Fruit fly (Drosophila melanogaster) whole organism, embryonic: ENCODE results near the gene CG18586.
A peak's percentile ranks its signal among the peaks of the same experiment; 100 is the strongest.

Experiments used
- Abd-B ChIP-seq: fragments of 200-800 bp; sonication (Bioruptor generic); optimal IDR thresholded peaks from 2 replicates; lab custom pipeline; 2018; ENCODE audit warnings: missing biosample characterization, mild to moderate bottlenecking, missing genetic modification characterization, moderate library complexity
- Antp ChIP-seq: fragments of 200-800 bp; sonication (Bioruptor generic); optimal IDR thresholded peaks from 3 replicates; lab custom pipeline; 2016; ENCODE audit warnings: missing biosample characterization, missing genetic modification characterization
- Bteb2 ChIP-seq: fragments of 200-800 bp; sonication (Bioruptor generic); optimal IDR thresholded peaks from 2 replicates; lab custom pipeline; 2016; ENCODE audit warnings: missing biosample characterization, missing genetic modification characterization
- CG10366 ChIP-seq: fragments of 200-800 bp; sonication (Bioruptor generic); IDR thresholded peaks from 2 replicates; pipeline ENCODE4 v1.3.6; 2022; ENCODE audit warnings: missing biosample characterization, missing genetic modification characterization
- CG10959 ChIP-seq: fragments of 200-800 bp; sonication (Bioruptor generic); IDR thresholded peaks from 2 replicates; pipeline ENCODE4 v1.3.6; 2022; ENCODE audit warnings: missing biosample characterization, missing genetic modification characterization
- CG12391 ChIP-seq: fragments of 200-800 bp; sonication (Bioruptor generic); optimal IDR thresholded peaks from 3 replicates; lab custom pipeline; 2018; ENCODE audit warnings: missing biosample characterization, mild to moderate bottlenecking, missing genetic modification characterization, moderate library complexity
- CG14667 ChIP-seq: fragments of 200-800 bp; sonication (Bioruptor generic); IDR thresholded peaks from 2 replicates; pipeline ENCODE4 v1.3.6; 2022; ENCODE audit warnings: missing biosample characterization, missing genetic modification characterization
- CG15514 ChIP-seq: fragments of 200-800 bp; sonication (Bioruptor generic); optimal IDR thresholded peaks from 3 replicates; lab custom pipeline; 2017; ENCODE audit warnings: missing biosample characterization, missing genetic modification characterization, mild to moderate bottlenecking, moderate library complexity, missing genetic modification reagents
- CG17186 ChIP-seq: fragments of 200-800 bp; sonication (Bioruptor generic); optimal IDR thresholded peaks from 3 replicates; lab custom pipeline; 2017; ENCODE audit warnings: missing biosample characterization, missing genetic modification reagents, missing genetic modification characterization
- CG18262 ChIP-seq: fragments of 200-800 bp; optimal IDR thresholded peaks from 3 replicates; lab custom pipeline; 2019; ENCODE audit warnings: missing biosample characterization, mild to moderate bottlenecking, missing genetic modification characterization, moderate library complexity
- CG18599 ChIP-seq: fragments of 200-800 bp; sonication (Bioruptor generic); optimal IDR thresholded peaks from 3 replicates; lab custom pipeline; 2017; ENCODE audit warnings: missing biosample characterization, missing genetic modification characterization, mild to moderate bottlenecking, moderate library complexity, missing genetic modification reagents
- CG2116 ChIP-seq: fragments of 200-800 bp; sonication (Bioruptor generic); optimal IDR thresholded peaks from 3 replicates; lab custom pipeline; 2018; ENCODE audit warnings: missing biosample characterization, mild to moderate bottlenecking, missing genetic modification characterization
- CG2712 ChIP-seq: fragments of 200-800 bp; optimal IDR thresholded peaks from 3 replicates; lab custom pipeline; 2019; ENCODE audit warnings: missing biosample characterization, mild to moderate bottlenecking, missing genetic modification characterization, moderate library complexity
- CG31365 ChIP-seq: fragments of 200-800 bp; sonication (Bioruptor generic); optimal IDR thresholded peaks from 2 replicates; lab custom pipeline; 2018; ENCODE audit warnings: missing biosample characterization, mild to moderate bottlenecking, missing genetic modification characterization
- CG3726 ChIP-seq: fragments of 200-800 bp; sonication (Bioruptor generic); IDR thresholded peaks from 3 replicates; pipeline ENCODE4, ENCODE4 v1.3.6; 2022; ENCODE audit warnings: missing biosample characterization, missing genetic modification characterization
- CG8290 ChIP-seq, 3 experiments: fragments of 200-800 bp; sonication (Bioruptor generic); optimal IDR thresholded peaks; 2 replicates each; lab custom pipeline; 2016 to 2019; ENCODE audit warnings: missing biosample characterization in 3 of 3, missing genetic modification characterization in 3 of 3, mild to moderate bottlenecking in 2 of 3, moderate library complexity in 1 of 3
- CG9215 ChIP-seq: fragments of 200-800 bp; sonication (Bioruptor generic); IDR thresholded peaks from 2 replicates; pipeline ENCODE4 v1.3.6; 2022; ENCODE audit warnings: missing biosample characterization, missing genetic modification characterization
- CG9609 ChIP-seq: fragments of 200-800 bp; sonication (Bioruptor generic); optimal IDR thresholded peaks from 3 replicates; lab custom pipeline; 2016; ENCODE audit warnings: missing biosample characterization, missing genetic modification characterization
- CG9727 ChIP-seq: fragments of 200-800 bp; sonication (Bioruptor generic); optimal IDR thresholded peaks from 3 replicates; lab custom pipeline; 2017; ENCODE audit warnings: missing biosample characterization, mild to moderate bottlenecking, missing genetic modification characterization
- Deaf1 ChIP-seq: fragments of 200-800 bp; optimal IDR thresholded peaks from 3 replicates; lab custom pipeline; 2019; ENCODE audit warnings: missing biosample characterization, mild to moderate bottlenecking, missing genetic modification characterization, moderate library complexity
- Dip3 ChIP-seq: fragments of 200-800 bp; sonication (Bioruptor generic); optimal IDR thresholded peaks from 3 replicates; lab custom pipeline; 2016; ENCODE audit warnings: missing biosample characterization, missing genetic modification characterization
- Elba2 ChIP-seq: fragments of 200-800 bp; sonication (Bioruptor generic); optimal IDR thresholded peaks from 3 replicates; lab custom pipeline; 2016; ENCODE audit warnings: missing biosample characterization, missing genetic modification characterization
- HHEX ChIP-seq: fragments of 200-800 bp; sonication (Bioruptor generic); optimal IDR thresholded peaks from 3 replicates; lab custom pipeline; 2017; ENCODE audit warnings: missing biosample characterization, mild to moderate bottlenecking, missing genetic modification characterization, missing genetic modification reagents
- Lhr ChIP-seq: fragments of 200-800 bp; sonication (Bioruptor generic); optimal IDR thresholded peaks from 3 replicates; lab custom pipeline; 2017; ENCODE audit warnings: mild to moderate bottlenecking, missing biosample characterization, missing genetic modification reagents, missing genetic modification characterization
- Neu2 ChIP-seq: fragments of 200-800 bp; sonication (Bioruptor generic); optimal IDR thresholded peaks from 3 replicates; lab custom pipeline; 2016; ENCODE audit warnings: missing biosample characterization, missing genetic modification characterization, borderline replicate concordance
- Oli ChIP-seq: fragments of 200-800 bp; sonication (Bioruptor generic); optimal IDR thresholded peaks from 2 replicates; lab custom pipeline; 2018; ENCODE audit warnings: missing biosample characterization, mild to moderate bottlenecking, missing genetic modification characterization, moderate library complexity
- Side ChIP-seq: fragments of 200-800 bp; sonication (Bioruptor generic); optimal IDR thresholded peaks from 2 replicates; lab custom pipeline; 2016; ENCODE audit warnings: missing biosample characterization, missing genetic modification characterization
- Sin3A ChIP-seq: fragments of >200 bp; optimal IDR thresholded peaks from 2 replicates; lab custom pipeline; 2018
- ac ChIP-seq: fragments of 200-800 bp; sonication (Bioruptor generic); optimal IDR thresholded peaks from 3 replicates; lab custom pipeline; 2017; ENCODE audit warnings: missing biosample characterization, mild to moderate bottlenecking, missing genetic modification characterization
- ara ChIP-seq: fragments of 200-800 bp; sonication (Bioruptor generic); IDR thresholded peaks from 2 replicates; pipeline ENCODE4 v1.3.6; 2022; ENCODE audit warnings: missing biosample characterization, missing genetic modification characterization
- chif ChIP-seq, 2 experiments: fragments of 200-800 bp; sonication (Bioruptor generic); optimal IDR thresholded peaks; 3 replicates each; lab custom pipeline; 2016; ENCODE audit warnings: missing biosample characterization in 2 of 2, missing genetic modification characterization in 2 of 2
- gce ChIP-seq: fragments of 200-800 bp; sonication (Bioruptor generic); IDR thresholded peaks from 3 replicates; pipeline ENCODE4 v1.3.6; 2022; ENCODE audit warnings: missing biosample characterization, missing genetic modification characterization
- gsb-n ChIP-seq: fragments of 200-800 bp; sonication (Bioruptor generic); optimal IDR thresholded peaks from 3 replicates; lab custom pipeline; 2018; ENCODE audit warnings: missing biosample characterization, mild to moderate bottlenecking, missing genetic modification characterization
- knrl ChIP-seq: fragments of 200-800 bp; sonication (Bioruptor generic); IDR thresholded peaks from 3 replicates; pipeline ENCODE4 v1.3.6; 2022; ENCODE audit warnings: missing biosample characterization, missing genetic modification characterization; ENCODE audit not compliant: partially characterized antibody
- lov ChIP-seq, 2 experiments: fragments of 200-800 bp in 1 of 2; fragments of >200 bp in 1 of 2; sonication (Bioruptor generic) in 1 of 2; IDR thresholded peaks in 1 of 2; optimal IDR thresholded peaks in 1 of 2; 2 replicates in 1 of 2; 3 replicates in 1 of 2; pipeline versions ENCODE4 v1.3.6 to Lab custom; 2017 to 2022; ENCODE audit warnings: missing biosample characterization in 1 of 2, missing genetic modification characterization in 1 of 2
- maf-S ChIP-seq: fragments of 200-800 bp; sonication (Bioruptor generic); optimal IDR thresholded peaks from 2 replicates; lab custom pipeline; 2016; ENCODE audit warnings: missing biosample characterization, missing genetic modification characterization
- nmo ChIP-seq: fragments of 200-800 bp; sonication (Bioruptor generic); optimal IDR thresholded peaks from 2 replicates; lab custom pipeline; 2018; ENCODE audit warnings: missing biosample characterization, mild to moderate bottlenecking, missing genetic modification characterization, moderate library complexity
- prd ChIP-seq, 3 experiments: fragments of >200 bp in 2 of 3; fragments of 200-800 bp in 1 of 3; sonication (Bioruptor generic) in 1 of 3; optimal IDR thresholded peaks in 2 of 3; IDR thresholded peaks in 1 of 3; 2 replicates in 2 of 3; 3 replicates in 1 of 3; pipeline versions ENCODE4 v1.3.6 to Lab custom; 2017 to 2022; ENCODE audit warnings: missing biosample characterization in 1 of 3, missing genetic modification characterization in 1 of 3
- psq ChIP-seq: fragments of 200-800 bp; sonication (Bioruptor generic); optimal IDR thresholded peaks from 2 replicates; lab custom pipeline; 2017; ENCODE audit warnings: missing biosample characterization, missing genetic modification characterization
- salm ChIP-seq: fragments of 200-800 bp; sonication (Bioruptor generic); optimal IDR thresholded peaks from 2 replicates; lab custom pipeline; 2018; ENCODE audit warnings: missing biosample characterization, mild to moderate bottlenecking, missing genetic modification characterization
- sens ChIP-seq: fragments of 200-800 bp; sonication (Bioruptor generic); peaks from one replicate; lab custom pipeline; 2016; ENCODE audit warnings: missing biosample characterization, missing genetic modification characterization
- seq ChIP-seq: fragments of 200-800 bp; sonication (Bioruptor generic); IDR thresholded peaks from 2 replicates; pipeline ENCODE4 v1.3.6; 2022; ENCODE audit warnings: missing biosample characterization, missing genetic modification characterization
- shn ChIP-seq: fragments of 200-800 bp; sonication (Bioruptor generic); optimal IDR thresholded peaks from 3 replicates; lab custom pipeline; 2016; ENCODE audit warnings: missing biosample characterization, missing genetic modification characterization
- sr ChIP-seq: fragments of 200-800 bp; sonication (Bioruptor generic); IDR thresholded peaks from 3 replicates; pipeline ENCODE4 v1.3.6; 2022; ENCODE audit warnings: missing biosample characterization, missing genetic modification characterization
- toy ChIP-seq: fragments of 200-800 bp; sonication (Bioruptor generic); IDR thresholded peaks from 2 replicates; pipeline ENCODE4 v1.3.6; 2022; ENCODE audit warnings: missing biosample characterization, missing genetic modification characterization
- trem ChIP-seq: fragments of 200-800 bp; optimal IDR thresholded peaks from 3 replicates; lab custom pipeline; 2019; ENCODE audit warnings: missing biosample characterization, mild to moderate bottlenecking, missing genetic modification characterization, moderate library complexity
- tup ChIP-seq: fragments of 200-800 bp; sonication (Bioruptor generic); optimal IDR thresholded peaks from 2 replicates; lab custom pipeline; 2016; ENCODE audit warnings: missing biosample characterization, mild to moderate bottlenecking, missing genetic modification characterization, moderate library complexity
- yki ChIP-seq: fragments of >200 bp; optimal IDR thresholded peaks from 3 replicates; lab custom pipeline; 2018

Gene CG18586

DNA sequence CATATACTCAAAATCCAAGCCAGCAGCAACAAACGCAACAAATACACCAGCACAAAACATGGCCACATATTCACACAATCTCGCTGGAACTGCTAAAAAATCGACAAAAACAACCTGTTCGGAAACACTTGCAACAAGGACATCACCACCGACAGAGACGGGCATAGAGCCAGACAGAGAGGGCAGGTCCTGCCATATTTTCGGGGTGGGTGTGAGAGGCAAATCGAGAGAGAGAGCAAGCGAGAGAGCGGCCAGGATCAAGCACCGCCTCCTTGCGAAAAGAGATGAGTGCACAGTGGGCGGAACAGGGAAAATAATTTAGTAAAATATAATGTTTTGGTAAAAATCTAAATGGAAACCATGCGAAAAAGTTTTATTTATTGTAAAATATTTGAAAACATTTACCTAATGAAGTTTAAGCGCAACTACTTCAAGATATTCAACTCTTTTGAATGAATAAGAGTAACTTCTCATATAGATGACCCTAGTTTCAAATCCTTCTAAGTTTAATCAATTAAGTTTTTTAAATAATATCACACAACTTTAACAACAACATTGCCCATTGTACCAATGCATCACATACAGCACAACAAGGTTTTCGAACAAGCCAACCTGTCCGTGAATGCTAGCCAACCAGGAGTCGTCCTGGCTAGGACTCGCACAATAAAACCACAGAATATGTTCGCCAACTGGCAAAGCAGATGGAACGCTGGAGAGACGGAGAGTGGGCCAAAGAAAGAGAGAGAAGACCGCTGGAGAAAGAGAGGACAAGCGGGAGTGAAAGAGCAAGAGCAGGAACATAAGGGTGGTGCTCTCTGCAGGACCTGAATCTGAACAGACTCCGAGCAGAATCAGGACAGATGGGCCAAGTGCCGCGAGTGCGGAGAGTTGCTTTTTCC, 8.4 kb downstream of the CG18586 start (continued):
- no peak for TF ChIP-seq toy
- TF ChIP-seq seq (GFP tag; lab: Robert Waterston, UW): peak; percentile 63; the same call in 1 of the 2 replicates
- no peak for TF ChIP-seq CG17186 (GFP tag; lab: Kevin White, UChicago)
- TF ChIP-seq CG31365 (tag; lab: Kevin White, UChicago): no peak
- peak; percentile 76 for TF ChIP-seq nmo (GFP tag; lab: Kevin White, UChicago)
- TF ChIP-seq Neu2 (GFP tag; lab: Kevin White, UChicago): no peak
- TF ChIP-seq trem (tag; lab: Kevin White, UChicago): no peak
- TF ChIP-seq tup (GFP tag; lab: Kevin White, UChicago): no peak
- no peak for TF ChIP-seq HHEX (GFP tag; lab: Kevin White, UChicago)
- TF ChIP-seq knrl (GFP tag; lab: Robert Waterston, UW): no peak
- TF ChIP-seq sr: no peak
- TF ChIP-seq CG2712: no peak
- TF ChIP-seq Deaf1 (tag; lab: Kevin White, UChicago): peak; percentile 17
- peak; percentile 39 for TF ChIP-seq yki (lab: Kevin White, UChicago)
- peak; percentile 12 for TF ChIP-seq Elba2 (GFP tag; lab: Kevin White, UChicago)
- TF ChIP-seq CG12391 (tag; lab: Kevin White, UChicago): peak; percentile 73
- no peak for TF ChIP-seq Antp (GFP tag; lab: Kevin White, UChicago)
- peak; percentile 71 for TF ChIP-seq Oli (tag; lab: Kevin White, UChicago)
- TF ChIP-seq maf-S (GFP tag; lab: Kevin White, UChicago): peak; percentile 8
- TF ChIP-seq CG9215: no peak
- TF ChIP-seq CG14667 (GFP tag; lab: Robert Waterston, UW): no peak
- peak; percentile 17 for TF ChIP-seq Bteb2
- no peak for TF ChIP-seq psq
- peak; percentile 16 for TF ChIP-seq Lhr (GFP tag; lab: Kevin White, UChicago)
- TF ChIP-seq shn: peak; percentile 54
- no peak for TF ChIP-seq Sin3A (lab: Kevin White, UChicago)
- TF ChIP-seq chif (GFP tag; optimal IDR thresholded peaks at IDR 0.05; lab: Kevin White, UChicago): peak; percentile 50 to 63
- TF ChIP-seq CG9727 (GFP tag; lab: Kevin White, UChicago): peak; percentile 76
- no peak for TF ChIP-seq lov (optimal IDR thresholded peaks at IDR 0.05; lab: Kevin White, UChicago)
- no peak for TF ChIP-seq lov (GFP tag; IDR thresholded peaks at IDR 0.05; lab: Robert Waterston, UW)
- TF ChIP-seq Side (GFP tag; lab: Kevin White, UChicago): no peak
- peak; percentile 17 for TF ChIP-seq CG2116 (GFP tag; lab: Kevin White, UChicago)
- TF ChIP-seq ac (GFP tag; lab: Kevin White, UChicago): peak; percentile 54
- TF ChIP-seq CG18599: no peak
- TF ChIP-seq CG9609: peak; percentile 61
- TF ChIP-seq Dip3 (GFP tag; lab: Kevin White, UChicago): no peak
- TF ChIP-seq CG18262 (tag; lab: Kevin White, UChicago): peak; percentile 41
- no peak for TF ChIP-seq CG3726
- no peak for TF ChIP-seq gce (GFP tag; lab: Robert Waterston, UW)
- TF ChIP-seq prd (optimal IDR thresholded peaks at IDR 0.05; lab: Kevin White, UChicago): no peak
- no peak; the same call in 2 of the 3 replicates for TF ChIP-seq prd (GFP tag; IDR thresholded peaks at IDR 0.05; lab: Robert Waterston, UW)
- TF ChIP-seq Abd-B (GFP tag; lab: Kevin White, UChicago): peak; percentile 49
- peak; percentile 97 for TF ChIP-seq sens (GFP tag; lab: Kevin White, UChicago)
- no peak for TF ChIP-seq CG10959
- TF ChIP-seq CG10366 (GFP tag; lab: Robert Waterston, UW): peak; percentile 45; the same call in 1 of the 2 replicates
- TF ChIP-seq CG15514 (GFP tag; lab: Kevin White, UChicago): no peak
- no peak for TF ChIP-seq ara (GFP tag; lab: Robert Waterston, UW)
- no peak for TF ChIP-seq CG8290 (GFP tag; optimal IDR thresholded peaks at IDR 0.05; lab: Kevin White, UChicago)
- TF ChIP-seq CG8290 (tag; optimal IDR thresholded peaks at IDR 0.05; lab: Kevin White, UChicago): no peak
- peak; percentile 9 for TF ChIP-seq gsb-n (tag; lab: Kevin White, UChicago)
- TF ChIP-seq salm (tag; lab: Kevin White, UChicago): no peak
